Fruit fly (Drosophila melanogaster): ENCODE results near the gene CG34253.

dm6 chr3L:18101421-18101996 is 14.4 kb upstream of the CG34253 start:
- TF ChIP-seq CG14711 (tag; optimal IDR thresholded peaks at IDR 0.05) (no peak), CG7101 (tag; optimal IDR thresholded peaks at IDR 0.05) (no peak), tj (GFP tag; optimal IDR thresholded peaks at IDR 0.05) (peak; percentile 74), ovo (GFP tag; optimal IDR thresholded peaks at IDR 0.05) (no peak), Hr96 (GFP tag; optimal IDR thresholded peaks at IDR 0.05) (no peak), Clk (GFP tag; optimal IDR thresholded peaks at IDR 0.05) (no peak), Crg-1 (GFP tag; optimal IDR thresholded peaks at IDR 0.05) (no peak), CG1620 (GFP tag; optimal IDR thresholded peaks at IDR 0.05) (no peak)

Data from whole organism, adult.